Worm (Caenorhabditis elegans) whole organism, L2 larva: ENCODE results near the gene yju-2.
A peak's percentile ranks its signal among the peaks of the same experiment; 100 is the strongest.

ENCODE experiments used
- C34F6.9 ChIP-seq: fragments of 150-350 bp; optimal IDR thresholded peaks from 2 replicates; lab custom pipeline; 2014; ENCODE audit warnings: missing biosample characterization, missing genetic modification characterization
- F13H6.1 ChIP-seq: sonication (generic microtip); optimal IDR thresholded peaks from 2 replicates; lab custom pipeline; 2016; ENCODE audit warnings: missing genetic modification characterization, missing compliant biosample characterization
- R02D3.7 ChIP-seq: fragments of 150-350 bp; optimal IDR thresholded peaks from 2 replicates; lab custom pipeline; 2014; ENCODE audit warnings: missing biosample characterization, missing genetic modification characterization
- Y55F3AM.14 ChIP-seq: fragments of 200-800 bp; sonication (Bioruptor generic); optimal IDR thresholded peaks from 2 replicates; lab custom pipeline; 2018; ENCODE audit warnings: mild to moderate bottlenecking, missing genetic modification characterization, missing compliant biosample characterization
- ZK546.5 ChIP-seq: sonication (generic microtip); optimal IDR thresholded peaks from 2 replicates; lab custom pipeline; 2017; ENCODE audit warnings: missing biosample characterization, missing genetic modification characterization
- alr-1 ChIP-seq: fragments of 150-350 bp; optimal IDR thresholded peaks from 2 replicates; lab custom pipeline; 2014; ENCODE audit warnings: missing biosample characterization, missing genetic modification characterization
- aly-2 ChIP-seq: fragments of 150-350 bp; optimal IDR thresholded peaks from 2 replicates; lab custom pipeline; 2014; ENCODE audit warnings: missing biosample characterization, missing genetic modification characterization
- ama-1 ChIP-seq: fragments of 150-350 bp; optimal IDR thresholded peaks from 2 replicates; lab custom pipeline; 2018; ENCODE audit warnings: inconsistent platforms
- blmp-1 ChIP-seq: sonication (generic microtip); optimal IDR thresholded peaks from 2 replicates; lab custom pipeline; 2017; ENCODE audit warnings: missing genetic modification characterization, mild to moderate bottlenecking, missing compliant biosample characterization, antibody characterized with exemption, moderate library complexity; ENCODE audit not compliant: insufficient read depth
- ceh-16 ChIP-seq: fragments of 150-350 bp; optimal IDR thresholded peaks from 2 replicates; lab custom pipeline; 2014; ENCODE audit warnings: missing biosample characterization, missing genetic modification characterization
- ceh-82 ChIP-seq: fragments of 150-350 bp; optimal IDR thresholded peaks from 2 replicates; lab custom pipeline; 2014; ENCODE audit warnings: missing biosample characterization, missing genetic modification characterization
- crh-2 ChIP-seq: sonication (generic microtip); optimal IDR thresholded peaks from 2 replicates; lab custom pipeline; 2017; ENCODE audit warnings: missing biosample characterization, missing genetic modification characterization
- egl-27 ChIP-seq: sonication (generic microtip); optimal IDR thresholded peaks from 3 replicates; lab custom pipeline; 2017; ENCODE audit warnings: missing biosample characterization, missing genetic modification reagents, missing genetic modification characterization
- elt-1 ChIP-seq: fragments of 150-350 bp; optimal IDR thresholded peaks from 2 replicates; lab custom pipeline; 2014; ENCODE audit warnings: missing biosample characterization, missing genetic modification characterization
- elt-3 ChIP-seq: sonication (generic microtip); optimal IDR thresholded peaks from 2 replicates; lab custom pipeline; 2017; ENCODE audit warnings: missing biosample characterization, missing genetic modification characterization
- fos-1 ChIP-seq: fragments of 150-350 bp; optimal IDR thresholded peaks from 2 replicates; lab custom pipeline; 2014; ENCODE audit warnings: missing biosample characterization, missing genetic modification characterization
- gmeb-1 ChIP-seq: fragments of 150-350 bp; optimal IDR thresholded peaks from 2 replicates; lab custom pipeline; 2014; ENCODE audit warnings: missing biosample characterization, missing genetic modification characterization
- lin-11 ChIP-seq: fragments of 150-350 bp; sonication (generic microtip); optimal IDR thresholded peaks from 2 replicates; lab custom pipeline; 2014; ENCODE audit warnings: missing biosample characterization, missing genetic modification characterization, inconsistent platforms, mixed read lengths
- lin-13 ChIP-seq: fragments of 150-350 bp; optimal IDR thresholded peaks from 2 replicates; lab custom pipeline; 2014; ENCODE audit warnings: missing biosample characterization, missing genetic modification reagents, missing genetic modification characterization
- lin-39 ChIP-seq: fragments of 150-350 bp; optimal IDR thresholded peaks from 2 replicates; lab custom pipeline; 2014; ENCODE audit warnings: missing biosample characterization, missing genetic modification reagents, missing genetic modification characterization
- lsy-2 ChIP-seq, 2 experiments: fragments of 150-350 bp in 1 of 2; sonication (generic microtip) in 1 of 2; optimal IDR thresholded peaks; 2 replicates each; lab custom pipeline; 2014 to 2017; ENCODE audit warnings: missing biosample characterization in 2 of 2, missing genetic modification characterization in 2 of 2
- mab-5 ChIP-seq: fragments of 150-350 bp; optimal IDR thresholded peaks from 2 replicates; lab custom pipeline; 2014; ENCODE audit warnings: missing biosample characterization, missing genetic modification characterization
- mdl-1 ChIP-seq, 2 experiments: fragments of 150-350 bp in 1 of 2; sonication (generic microtip) in 1 of 2; optimal IDR thresholded peaks; 2 replicates each; lab custom pipeline; 2017; ENCODE audit warnings: missing biosample characterization in 2 of 2, missing genetic modification characterization in 2 of 2
- nhr-10 ChIP-seq: sonication (generic microtip); optimal IDR thresholded peaks from 2 replicates; lab custom pipeline; 2017; ENCODE audit warnings: missing biosample characterization, missing genetic modification characterization
- nhr-11 ChIP-seq: fragments of 150-350 bp; optimal IDR thresholded peaks from 2 replicates; lab custom pipeline; 2014; ENCODE audit warnings: missing biosample characterization, missing genetic modification characterization
- nhr-12 ChIP-seq: fragments of 150-350 bp; optimal IDR thresholded peaks from 2 replicates; lab custom pipeline; 2014; ENCODE audit warnings: missing biosample characterization, missing genetic modification characterization
- nhr-129 ChIP-seq: fragments of 150-350 bp; optimal IDR thresholded peaks from 2 replicates; lab custom pipeline; 2014; ENCODE audit warnings: missing biosample characterization, missing genetic modification characterization
- nhr-21 ChIP-seq: fragments of 150-350 bp; optimal IDR thresholded peaks from 2 replicates; lab custom pipeline; 2014; ENCODE audit warnings: missing biosample characterization, missing genetic modification characterization
- nhr-23 ChIP-seq: fragments of 150-350 bp; optimal IDR thresholded peaks from 2 replicates; lab custom pipeline; 2014; ENCODE audit warnings: missing biosample characterization, missing genetic modification reagents, missing genetic modification characterization
- nhr-237 ChIP-seq: fragments of 150-350 bp; optimal IDR thresholded peaks from 2 replicates; lab custom pipeline; 2014; ENCODE audit warnings: missing biosample characterization, missing genetic modification characterization
- nhr-25 ChIP-seq: fragments of 150-350 bp; sonication (generic microtip); optimal IDR thresholded peaks from 3 replicates; lab custom pipeline; 2014; ENCODE audit warnings: missing biosample characterization, missing genetic modification characterization
- nhr-6 ChIP-seq: fragments of 150-350 bp; optimal IDR thresholded peaks from 2 replicates; lab custom pipeline; 2014; ENCODE audit warnings: missing biosample characterization, missing genetic modification characterization
- nhr-77 ChIP-seq: fragments of 150-350 bp; optimal IDR thresholded peaks from 2 replicates; lab custom pipeline; 2014; ENCODE audit warnings: missing biosample characterization, missing genetic modification characterization
- peb-1 ChIP-seq: fragments of 150-350 bp; optimal IDR thresholded peaks from 2 replicates; lab custom pipeline; 2014; ENCODE audit warnings: missing biosample characterization, missing genetic modification characterization
- sem-4 ChIP-seq: fragments of 150-350 bp; optimal IDR thresholded peaks from 2 replicates; lab custom pipeline; 2014; ENCODE audit warnings: missing biosample characterization, missing genetic modification reagents, missing genetic modification characterization
- skn-1 ChIP-seq: sonication (generic microtip); optimal IDR thresholded peaks from 2 replicates; lab custom pipeline; 2017; ENCODE audit warnings: missing biosample characterization, missing genetic modification characterization
- sma-3 ChIP-seq: sonication (generic microtip); optimal IDR thresholded peaks from 2 replicates; lab custom pipeline; 2016; ENCODE audit warnings: missing genetic modification reagents, missing genetic modification characterization, missing compliant biosample characterization
- sma-9 ChIP-seq, 2 experiments: fragments of 150-350 bp in 1 of 2; sonication (generic microtip) in 1 of 2; optimal IDR thresholded peaks; 2 replicates each; lab custom pipeline; 2014 to 2016; ENCODE audit warnings: missing genetic modification characterization in 2 of 2, mild to moderate bottlenecking in 1 of 2, missing biosample characterization in 1 of 2, missing compliant biosample characterization in 1 of 2, missing genetic modification reagents in 1 of 2, moderate library complexity in 1 of 2
- snpc-4 ChIP-seq: fragments of 150-350 bp; optimal IDR thresholded peaks from 2 replicates; lab custom pipeline; 2014; ENCODE audit warnings: missing biosample characterization, missing genetic modification characterization
- unc-39 ChIP-seq: fragments of 150-350 bp; optimal IDR thresholded peaks from 2 replicates; lab custom pipeline; 2014; ENCODE audit warnings: missing biosample characterization, missing genetic modification characterization
- unc-55 ChIP-seq: fragments of 150-350 bp; sonication (generic microtip); optimal IDR thresholded peaks from 3 replicates; lab custom pipeline; 2014; ENCODE audit warnings: missing biosample characterization, missing genetic modification reagents, missing genetic modification characterization
- unc-62 ChIP-seq: fragments of 150-350 bp; optimal IDR thresholded peaks from 2 replicates; lab custom pipeline; 2014; ENCODE audit warnings: missing biosample characterization, missing genetic modification reagents, missing genetic modification characterization
- zag-1 ChIP-seq: fragments of 150-350 bp; optimal IDR thresholded peaks from 2 replicates; lab custom pipeline; 2014; ENCODE audit warnings: missing biosample characterization, missing genetic modification characterization
- ztf-11 ChIP-seq: sonication (generic microtip); optimal IDR thresholded peaks from 2 replicates; lab custom pipeline; 2017; ENCODE audit warnings: missing biosample characterization, missing genetic modification characterization

The yju-2 gene

ce11 chrIII:7136015-7136414 is 48.1 kb upstream of the yju-2 start, which contains the start of gene B0280.17:
Gene B0280.17, minus strand, starts transcription at chrIII:7136115.
- no peak for TF ChIP-seq unc-55 (GFP tag; lab: Kevin White, UChicago)
- TF ChIP-seq, all 48 proteins: peak for 0

- TF ChIP-seq aly-2 (tag; lab: Kevin White, UChicago) (no peak), blmp-1 (tag; lab: Kevin White, UChicago) (no peak), nhr-77 (no peak), sma-9 (GFP tag; optimal IDR thresholded peaks at IDR 0.05; lab: Kevin White, UChicago) (no peak), sma-9 (tag; optimal IDR thresholded peaks at IDR 0.05; lab: Kevin White, UChicago) (no peak), lsy-2 (tag; optimal IDR thresholded peaks at IDR 0.05; lab: Kevin White, UChicago) (no peak), R02D3.7 (tag; lab: Kevin White, UChicago) (no peak), C34F6.9 (tag; lab: Kevin White, UChicago) (no peak)
Observed at ce11 chrIII:7138178-7138577, 46.0 kb upstream of the yju-2 start, which contains the start of gene B0280.11. Gene B0280.11, minus strand, starts transcription at chrIII:7138278.

ce11 chrIII:7140228-7140710 is 43.9 kb upstream of the yju-2 start:
- TF ChIP-seq nhr-6 = no peak
- TF ChIP-seq sma-9 (GFP tag; optimal IDR thresholded peaks at IDR 0.05; lab: Kevin White, UChicago) = peak; percentile 35
- TF ChIP-seq sma-9 (tag; optimal IDR thresholded peaks at IDR 0.05; lab: Kevin White, UChicago) = no peak
- no peak for TF ChIP-seq nhr-23
- TF ChIP-seq crh-2 (tag; lab: Kevin White, UChicago) = peak; percentile 30
- peak; percentile 2 for TF ChIP-seq fos-1 (tag; lab: Kevin White, UChicago)
- no peak for TF ChIP-seq mab-5 (tag; lab: Kevin White, UChicago)
- TF ChIP-seq nhr-21 = peak; percentile 29
- peak; percentile 21 for TF ChIP-seq gmeb-1 (tag; lab: Kevin White, UChicago)
- TF ChIP-seq ceh-16 (tag; lab: Kevin White, UChicago) = peak; percentile 17
- TF ChIP-seq nhr-10 (tag; lab: Kevin White, UChicago) = no peak
- no peak for TF ChIP-seq unc-62 (GFP tag; lab: Kevin White, UChicago)
- peak; percentile 78 for TF ChIP-seq ama-1
- TF ChIP-seq snpc-4 (tag; lab: Kevin White, UChicago) = peak; percentile 96
- TF ChIP-seq sma-3 (GFP tag; lab: Kevin White, UChicago) = peak; percentile 73
- TF ChIP-seq F13H6.1 (tag; lab: Kevin White, UChicago) = peak; percentile 12
- TF ChIP-seq ztf-11 = no peak
- TF ChIP-seq lsy-2 (tag; optimal IDR thresholded peaks at IDR 0.05; lab: Kevin White, UChicago) = peak in 1 of 2 experiments; percentile 53
- peak; percentile 17 for TF ChIP-seq lin-13 (GFP tag; lab: Kevin White, UChicago)
- TF ChIP-seq, all 48 proteins: peak for 12

- peak; percentile 97 for TF ChIP-seq snpc-4 (tag; lab: Kevin White, UChicago)
- TF ChIP-seq nhr-12 = no peak
- no peak for TF ChIP-seq nhr-237 (tag; lab: Kevin White, UChicago)
- TF ChIP-seq lin-13 (GFP tag; lab: Kevin White, UChicago) = no peak
- peak; percentile 26 for TF ChIP-seq nhr-129 (tag; lab: Kevin White, UChicago)
- no peak for TF ChIP-seq nhr-6
- TF ChIP-seq ztf-11 = no peak
- no peak for TF ChIP-seq skn-1 (tag; lab: Kevin White, UChicago)
- peak; percentile 72 for TF ChIP-seq gmeb-1 (tag; lab: Kevin White, UChicago)
- no peak for TF ChIP-seq nhr-77
- TF ChIP-seq zag-1 = no peak
- no peak for TF ChIP-seq ZK546.5 (tag; lab: Kevin White, UChicago)
- TF ChIP-seq unc-62 (GFP tag; lab: Kevin White, UChicago) = no peak
- peak; percentile 70 for TF ChIP-seq egl-27 (tag; lab: Kevin White, UChicago)
- no peak for TF ChIP-seq R02D3.7 (tag; lab: Kevin White, UChicago)
- TF ChIP-seq elt-3 (tag; lab: Kevin White, UChicago) = no peak
- no peak for TF ChIP-seq nhr-25 (tag; lab: Kevin White, UChicago)
- no peak for TF ChIP-seq sem-4 (tag; lab: Kevin White, UChicago)
- no peak for TF ChIP-seq Y55F3AM.14 (GFP tag; lab: Kevin White, UChicago)
- TF ChIP-seq unc-39 (tag; lab: Kevin White, UChicago) = no peak
- TF ChIP-seq ceh-82 (tag; lab: Kevin White, UChicago) = no peak
- no peak for TF ChIP-seq lin-39 (tag; lab: Kevin White, UChicago)
- no peak for TF ChIP-seq lin-11
- TF ChIP-seq nhr-10 (tag; lab: Kevin White, UChicago) = peak; percentile 38
- peak; percentile 25 for TF ChIP-seq fos-1 (tag; lab: Kevin White, UChicago)
- no peak for TF ChIP-seq nhr-11 (tag; lab: Kevin White, UChicago)
- TF ChIP-seq F13H6.1 (tag; lab: Kevin White, UChicago) = peak; percentile 39
- TF ChIP-seq nhr-21 = peak; percentile 25
- TF ChIP-seq mdl-1 (tag; optimal IDR thresholded peaks at IDR 0.05; lab: Kevin White, UChicago) = peak in 1 of 2 experiments; percentile 47
- peak; percentile 12 to 58 for TF ChIP-seq lsy-2 (tag; optimal IDR thresholded peaks at IDR 0.05; lab: Kevin White, UChicago)
- no peak for TF ChIP-seq alr-1 (tag; lab: Kevin White, UChicago)
- TF ChIP-seq elt-1 (tag; lab: Kevin White, UChicago) = no peak
- no peak for TF ChIP-seq C34F6.9 (tag; lab: Kevin White, UChicago)
- no peak for TF ChIP-seq nhr-23
- no peak for TF ChIP-seq peb-1 (tag; lab: Kevin White, UChicago)
- TF ChIP-seq mab-5 (tag; lab: Kevin White, UChicago) = no peak
- TF ChIP-seq sma-9 (GFP tag; optimal IDR thresholded peaks at IDR 0.05; lab: Kevin White, UChicago) = peak; percentile 77
- TF ChIP-seq sma-9 (tag; optimal IDR thresholded peaks at IDR 0.05; lab: Kevin White, UChicago) = no peak
- TF ChIP-seq ceh-16 (tag; lab: Kevin White, UChicago) = no peak
Observed at ce11 chrIII:7141285-7141715, 42.8 kb upstream of the yju-2 start.
